Worm (Caenorhabditis elegans): Measurements from ENCODE around the gene ncx-6.

ncx-6 gene

ce11 chrIII:9734030-9734429, 20.3 kb upstream of the ncx-6 start:
- no peak for TF ChIP-seq unc-62 (GFP tag; optimal IDR thresholded peaks at IDR 0.05)

ce11 chrIII:9733333-9733732, 19.6 kb upstream of the ncx-6 start:
- TF ChIP-seq unc-62 (GFP tag; optimal IDR thresholded peaks at IDR 0.05), result no peak

ce11 chrIII:9731313-9731912, 17.7 kb upstream of the ncx-6 start:
- TF ChIP-seq unc-62 (GFP tag; optimal IDR thresholded peaks at IDR 0.05), result no peak

- no peak for TF ChIP-seq unc-62 (GFP tag; optimal IDR thresholded peaks at IDR 0.05)
Observed at ce11 chrIII:9730407-9730806, 16.7 kb upstream of the ncx-6 start.

ce11 chrIII:9727439-9727838, 13.7 kb upstream of the ncx-6 start, which contains the start of gene C07A9.12:
Gene C07A9.12 (minus strand): TSS chrIII:9727539.
- TF ChIP-seq unc-62 (GFP tag; optimal IDR thresholded peaks at IDR 0.05), result no peak

- no peak for TF ChIP-seq unc-62 (GFP tag; optimal IDR thresholded peaks at IDR 0.05)
Observed at ce11 chrIII:9725114-9725513, 11.4 kb upstream of the ncx-6 start, which contains the start of gene clec-162. Gene clec-162 (minus strand): TSS chrIII:9725214.

- TF ChIP-seq unc-62 (GFP tag; optimal IDR thresholded peaks at IDR 0.05), result no peak
Observed at ce11 chrIII:9721991-9722390, 8.2 kb upstream of the ncx-6 start.

ce11 chrIII:9720191-9720590, 6.4 kb upstream of the ncx-6 start, which contains the start of gene ncx-7:
Gene ncx-7 (minus strand): TSS chrIII:9720291.
- TF ChIP-seq unc-62 (GFP tag; optimal IDR thresholded peaks at IDR 0.05), result no peak

ce11 chrIII:9717243-9717642, 3.5 kb upstream of the ncx-6 start:
- no peak for TF ChIP-seq unc-62 (GFP tag; optimal IDR thresholded peaks at IDR 0.05)

- no peak for TF ChIP-seq unc-62 (GFP tag; optimal IDR thresholded peaks at IDR 0.05)
Observed at ce11 chrIII:9714731-9715130, 982 bp upstream of the ncx-6 start.

ce11 chrIII:9713182-9713581, 567 bp downstream of the ncx-6 start:
- no peak for TF ChIP-seq unc-62 (GFP tag; optimal IDR thresholded peaks at IDR 0.05)

ce11 chrIII:9711163-9711562, 2.6 kb downstream of the ncx-6 start:
- no peak for TF ChIP-seq unc-62 (GFP tag; optimal IDR thresholded peaks at IDR 0.05)

- TF ChIP-seq unc-62 (GFP tag; optimal IDR thresholded peaks at IDR 0.05), result no peak
Observed at ce11 chrIII:9705157-9705905, 8.4 kb downstream of the ncx-6 start.

- no peak for TF ChIP-seq unc-62 (GFP tag; optimal IDR thresholded peaks at IDR 0.05)
Observed at ce11 chrIII:9704606-9704938, 9.2 kb downstream of the ncx-6 start.

ce11 chrIII:9703747-9704605, 9.8 kb downstream of the ncx-6 start:
- no peak for TF ChIP-seq unc-62 (GFP tag; optimal IDR thresholded peaks at IDR 0.05)

ce11 chrIII:9702665-9703252, 11.0 kb downstream of the ncx-6 start:
- no peak for TF ChIP-seq unc-62 (GFP tag; optimal IDR thresholded peaks at IDR 0.05)

All from whole organism, dauer.